Fruit fly (Drosophila melanogaster) whole organism, embryonic: ENCODE measurements around the gene Cyp313a5.

ENCODE experiments used
- ATbp ChIP-seq: fragments of 200-800 bp; sonication (Bioruptor generic); optimal IDR thresholded peaks from 2 replicates; lab custom pipeline; 2017; ENCODE audit warnings: missing biosample characterization, mild to moderate bottlenecking, missing genetic modification characterization, missing genetic modification reagents
- BEAF-32 ChIP-seq: fragments of 200-800 bp; sonication (Bioruptor generic); optimal IDR thresholded peaks from 3 replicates; lab custom pipeline; 2017; ENCODE audit warnings: missing biosample characterization, missing genetic modification characterization, mild to moderate bottlenecking, moderate library complexity, missing genetic modification reagents
- CG10321 ChIP-seq: fragments of 200-800 bp; sonication (Bioruptor generic); IDR thresholded peaks from 2 replicates; pipeline ENCODE4 v1.3.6; 2022; ENCODE audit warnings: missing biosample characterization, missing genetic modification characterization
- CG10543 ChIP-seq: fragments of 200-800 bp; sonication (Bioruptor generic); optimal IDR thresholded peaks from 3 replicates; lab custom pipeline; 2017; ENCODE audit warnings: missing biosample characterization, mild to moderate bottlenecking, missing genetic modification characterization, moderate library complexity
- CG13287 ChIP-seq: fragments of 200-800 bp; sonication (Bioruptor generic); IDR thresholded peaks from 2 replicates; pipeline ENCODE4 v1.3.6; 2022; ENCODE audit warnings: missing biosample characterization, missing genetic modification characterization; ENCODE audit not compliant: partially characterized antibody
- CG15073 ChIP-seq: fragments of 200-800 bp; sonication (Bioruptor generic); optimal IDR thresholded peaks from 2 replicates; lab custom pipeline; 2016; ENCODE audit warnings: missing biosample characterization, missing genetic modification characterization
- CG15479 ChIP-seq: fragments of 200-800 bp; sonication (Bioruptor generic); optimal IDR thresholded peaks from 3 replicates; lab custom pipeline; 2019; ENCODE audit warnings: missing biosample characterization, mild to moderate bottlenecking, missing genetic modification characterization, moderate library complexity
- CG17612 ChIP-seq: fragments of 200-800 bp; sonication (Bioruptor generic); IDR thresholded peaks from 2 replicates; pipeline ENCODE4 v1.3.6; 2022; ENCODE audit warnings: missing biosample characterization, missing genetic modification characterization
- CG2129 ChIP-seq: fragments of 200-800 bp; sonication (Bioruptor generic); IDR thresholded peaks from 2 replicates; pipeline ENCODE4 v1.3.6; 2022; ENCODE audit warnings: missing biosample characterization, missing genetic modification characterization; ENCODE audit not compliant: partially characterized antibody
- CG30020 ChIP-seq: fragments of 200-800 bp; optimal IDR thresholded peaks from 2 replicates; lab custom pipeline; 2019; ENCODE audit warnings: missing biosample characterization, mild to moderate bottlenecking, missing genetic modification characterization, moderate library complexity
- CG31388 ChIP-seq: fragments of 200-800 bp; sonication (Bioruptor generic); optimal IDR thresholded peaks from 2 replicates; lab custom pipeline; 2016; ENCODE audit warnings: missing biosample characterization, missing genetic modification characterization
- CG34224 ChIP-seq: fragments of 200-800 bp; sonication (Bioruptor generic); IDR thresholded peaks from 3 replicates; pipeline ENCODE4 v1.3.6; 2022; ENCODE audit warnings: missing biosample characterization, missing genetic modification characterization; ENCODE audit not compliant: partially characterized antibody
- CG42726 ChIP-seq: fragments of 200-800 bp; sonication (Bioruptor generic); IDR thresholded peaks from 2 replicates; pipeline ENCODE4 v1.3.6; 2022; ENCODE audit warnings: missing biosample characterization, missing genetic modification characterization; ENCODE audit not compliant: partially characterized antibody
- CG4282 ChIP-seq: fragments of 200-800 bp; sonication (Bioruptor generic); optimal IDR thresholded peaks from 2 replicates; lab custom pipeline; 2016; ENCODE audit warnings: missing biosample characterization, missing genetic modification characterization
- CG5180 ChIP-seq: fragments of 200-800 bp; sonication (Bioruptor generic); optimal IDR thresholded peaks from 3 replicates; lab custom pipeline; 2017; ENCODE audit warnings: missing biosample characterization, missing genetic modification characterization, mild to moderate bottlenecking, moderate library complexity, missing genetic modification reagents
- CG6765 ChIP-seq: fragments of 200-800 bp; sonication (Bioruptor generic); optimal IDR thresholded peaks from 3 replicates; lab custom pipeline; 2017; ENCODE audit warnings: missing biosample characterization, mild to moderate bottlenecking, missing genetic modification characterization
- CG7372 ChIP-seq: fragments of 200-800 bp; sonication (Bioruptor generic); IDR thresholded peaks from 2 replicates; pipeline ENCODE4 v1.3.6; 2022; ENCODE audit warnings: missing biosample characterization, missing genetic modification characterization
- CG7963 ChIP-seq: fragments of 200-800 bp; sonication (Bioruptor generic); IDR thresholded peaks from 3 replicates; pipeline ENCODE4 v1.3.6; 2022; ENCODE audit warnings: missing biosample characterization, missing genetic modification characterization; ENCODE audit not compliant: partially characterized antibody
- CG8478 ChIP-seq: fragments of >200 bp; optimal IDR thresholded peaks from 2 replicates; lab custom pipeline; 2018
- CTCF ChIP-seq: fragments of 200-800 bp; sonication (Bioruptor generic); optimal IDR thresholded peaks from 2 replicates; lab custom pipeline; 2017; ENCODE audit warnings: missing biosample characterization, mild to moderate bottlenecking, missing genetic modification characterization, moderate library complexity
- Chrac-16 ChIP-seq: fragments of 200-800 bp; sonication (Bioruptor generic); optimal IDR thresholded peaks from 3 replicates; lab custom pipeline; 2016; ENCODE audit warnings: missing biosample characterization, missing genetic modification characterization
- Dbx ChIP-seq: fragments of 200-800 bp; sonication (Bioruptor generic); IDR thresholded peaks from 3 replicates; pipeline ENCODE4 v1.3.6; 2022; ENCODE audit warnings: missing biosample characterization, missing genetic modification characterization
- HLH4C ChIP-seq: fragments of 200-800 bp; sonication (Bioruptor generic); IDR thresholded peaks from 3 replicates; pipeline ENCODE4 v1.3.6; 2022; ENCODE audit warnings: missing biosample characterization, missing genetic modification characterization; ENCODE audit not compliant: partially characterized antibody
- HmgD ChIP-seq: fragments of 200-800 bp; sonication (Bioruptor generic); optimal IDR thresholded peaks from 3 replicates; lab custom pipeline; 2016; ENCODE audit warnings: missing biosample characterization, missing genetic modification characterization
- HmgZ ChIP-seq: fragments of 200-800 bp; sonication (Bioruptor generic); optimal IDR thresholded peaks from 2 replicates; lab custom pipeline; 2018; ENCODE audit warnings: missing biosample characterization, mild to moderate bottlenecking, missing genetic modification characterization
- Nf-YB ChIP-seq: fragments of 200-800 bp; sonication (Bioruptor generic); optimal IDR thresholded peaks from 3 replicates; lab custom pipeline; 2019; ENCODE audit warnings: missing biosample characterization, mild to moderate bottlenecking, missing genetic modification characterization, moderate library complexity
- NfI ChIP-seq: fragments of 200-800 bp; sonication (Bioruptor generic); optimal IDR thresholded peaks from 3 replicates; lab custom pipeline; 2018; ENCODE audit warnings: missing biosample characterization, mild to moderate bottlenecking, missing genetic modification characterization, moderate library complexity
- Oaz ChIP-seq: fragments of 200-800 bp; sonication (Bioruptor generic); IDR thresholded peaks from 2 replicates; pipeline ENCODE4 v1.3.6; 2022; ENCODE audit warnings: missing biosample characterization, missing genetic modification characterization
- Sox100B ChIP-seq: fragments of 200-800 bp; sonication (Bioruptor generic); optimal IDR thresholded peaks from 3 replicates; lab custom pipeline; 2018; ENCODE audit warnings: missing biosample characterization, mild to moderate bottlenecking, missing genetic modification characterization
- TFAM ChIP-seq: fragments of 200-800 bp; sonication (Bioruptor generic); optimal IDR thresholded peaks from 2 replicates; lab custom pipeline; 2017; ENCODE audit warnings: missing biosample characterization, missing genetic modification characterization, inconsistent platforms
- ase ChIP-seq: fragments of 200-800 bp; sonication (Bioruptor generic); IDR thresholded peaks from 3 replicates; pipeline ENCODE4 v1.3.6; 2022; ENCODE audit warnings: missing biosample characterization, missing genetic modification characterization
- ato ChIP-seq: fragments of 200-800 bp; sonication (Bioruptor generic); IDR thresholded peaks from 2 replicates; pipeline ENCODE4 v1.3.6; 2022; ENCODE audit warnings: missing biosample characterization, missing genetic modification characterization; ENCODE audit not compliant: partially characterized antibody
- chm ChIP-seq: fragments of 200-800 bp; sonication (Bioruptor generic); IDR thresholded peaks from 2 replicates; pipeline ENCODE4 v1.3.6; 2022; ENCODE audit warnings: missing biosample characterization, missing genetic modification characterization
- croc ChIP-seq: fragments of 200-800 bp; sonication (Bioruptor generic); conservative IDR thresholded peaks from 3 replicates; pipeline ENCODE4 v1.3.6; 2022; ENCODE audit warnings: missing biosample characterization, missing genetic modification characterization
- dati ChIP-seq: fragments of 200-800 bp; sonication (Bioruptor generic); IDR thresholded peaks from 2 replicates; pipeline ENCODE4 v1.3.6; 2022; ENCODE audit warnings: missing biosample characterization, missing genetic modification characterization
- dmrt99B ChIP-seq: fragments of 200-800 bp; sonication (Bioruptor generic); optimal IDR thresholded peaks from 2 replicates; lab custom pipeline; 2018; ENCODE audit warnings: missing biosample characterization, mild to moderate bottlenecking, missing genetic modification characterization, moderate library complexity
- emc ChIP-seq: fragments of 200-800 bp; sonication (Bioruptor generic); optimal IDR thresholded peaks from 2 replicates; lab custom pipeline; 2016; ENCODE audit warnings: missing biosample characterization, missing genetic modification characterization
- esg ChIP-seq: fragments of 200-800 bp; sonication (Bioruptor generic); conservative IDR thresholded peaks from 2 replicates; pipeline ENCODE4 v1.3.6; 2022; ENCODE audit warnings: missing biosample characterization, missing genetic modification characterization
- ham ChIP-seq: fragments of 200-800 bp; sonication (Bioruptor generic); IDR thresholded peaks from 2 replicates; pipeline ENCODE4 v1.3.6; 2022; ENCODE audit warnings: missing biosample characterization, missing genetic modification characterization
- hbn ChIP-seq: fragments of 200-800 bp; sonication (Bioruptor generic); IDR thresholded peaks from 2 replicates; pipeline ENCODE4 v1.3.6; 2022; ENCODE audit warnings: missing biosample characterization, missing genetic modification characterization; ENCODE audit not compliant: partially characterized antibody
- jing ChIP-seq: fragments of 200-800 bp; sonication (Bioruptor generic); optimal IDR thresholded peaks from 2 replicates; lab custom pipeline; 2018; ENCODE audit warnings: missing biosample characterization, mild to moderate bottlenecking, missing genetic modification characterization
- mirr ChIP-seq: fragments of 200-800 bp; sonication (Bioruptor generic); optimal IDR thresholded peaks from 3 replicates; lab custom pipeline; 2018; ENCODE audit warnings: missing biosample characterization, mild to moderate bottlenecking, missing genetic modification characterization
- pho ChIP-seq: fragments of 200-800 bp; sonication (Bioruptor generic); optimal IDR thresholded peaks from 2 replicates; lab custom pipeline; 2016; ENCODE audit warnings: missing biosample characterization, missing genetic modification characterization
- sens ChIP-seq: fragments of 200-800 bp; sonication (Bioruptor generic); peaks from one replicate; lab custom pipeline; 2016; ENCODE audit warnings: missing biosample characterization, missing genetic modification characterization
- sens-2 ChIP-seq: fragments of 200-800 bp; sonication (Bioruptor generic); IDR thresholded peaks from 2 replicates; pipeline ENCODE4 v1.3.6; 2022; ENCODE audit warnings: missing biosample characterization, missing genetic modification characterization
- sob ChIP-seq: fragments of 200-800 bp; sonication (Bioruptor generic); IDR thresholded peaks from 2 replicates; pipeline ENCODE4 v1.3.6; 2022; ENCODE audit warnings: missing biosample characterization, missing genetic modification characterization
- sug ChIP-seq: fragments of 200-800 bp; optimal IDR thresholded peaks from 2 replicates; lab custom pipeline; 2019; ENCODE audit warnings: missing biosample characterization, mild to moderate bottlenecking, missing genetic modification characterization, moderate library complexity
- vvl ChIP-seq: fragments of 200-800 bp; sonication (Bioruptor generic); IDR thresholded peaks from 2 replicates; pipeline ENCODE4 v1.3.6; 2022; ENCODE audit warnings: missing biosample characterization, missing genetic modification characterization
- zen ChIP-seq: fragments of 200-800 bp; sonication (Bioruptor generic); optimal IDR thresholded peaks from 3 replicates; lab custom pipeline; 2018; ENCODE audit warnings: missing biosample characterization, mild to moderate bottlenecking, missing genetic modification characterization, moderate library complexity
- zen2 ChIP-seq: fragments of 200-800 bp; sonication (Bioruptor generic); IDR thresholded peaks from 3 replicates; pipeline ENCODE4 v1.3.6; 2022; ENCODE audit warnings: missing biosample characterization, missing genetic modification characterization; ENCODE audit not compliant: partially characterized antibody

The Cyp313a5 gene

DNA sequence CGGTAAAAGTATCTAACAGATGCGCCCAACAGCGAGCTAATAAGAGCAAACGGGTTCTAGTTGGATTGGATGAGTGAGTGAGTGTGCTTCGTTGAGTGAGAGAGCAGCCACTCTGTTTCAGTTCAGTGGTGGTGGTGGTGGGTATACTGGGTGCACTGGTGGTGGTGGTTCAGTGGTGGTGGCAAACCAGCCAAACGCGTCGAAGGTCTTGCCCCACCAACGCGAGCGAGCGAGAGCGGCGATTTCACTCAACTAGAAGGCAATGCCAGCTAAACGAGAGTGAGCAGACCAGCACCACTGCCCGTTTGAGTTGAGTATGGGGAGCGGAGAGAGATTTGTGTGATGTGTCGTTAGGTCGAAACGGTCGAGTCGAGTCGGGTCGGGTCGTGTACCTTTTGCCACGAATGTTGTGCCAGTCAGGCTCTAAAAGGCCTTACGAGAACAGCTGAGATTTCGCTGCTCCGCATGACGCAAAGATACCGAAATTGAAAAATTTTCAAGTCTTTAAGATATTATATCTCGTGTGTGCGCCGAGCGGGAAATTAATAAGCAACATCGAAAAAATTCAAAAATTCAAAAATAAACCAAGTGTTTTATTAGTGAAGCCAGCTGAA is 46.4 kb upstream of the Cyp313a5 start (continued):
- TF ChIP-seq HmgD: peak; percentile 37
- no peak for TF ChIP-seq CG7372 (GFP tag; lab: Robert Waterston, UW)
- TF ChIP-seq CG15479 (GFP tag; lab: Kevin White, UChicago): peak; percentile 3
- peak; percentile 70 for TF ChIP-seq vvl
- no peak for TF ChIP-seq pho (GFP tag; lab: Kevin White, UChicago)
- peak; percentile 65; the same call in 2 of the 3 replicates for TF ChIP-seq HLH4C (GFP tag; lab: Robert Waterston, UW)
- TF ChIP-seq CTCF: peak; percentile 54
- no peak for TF ChIP-seq NfI
- no peak for TF ChIP-seq CG31388 (GFP tag; lab: Kevin White, UChicago)
- no peak for TF ChIP-seq CG2129
- no peak for TF ChIP-seq zen (tag; lab: Kevin White, UChicago)
- TF ChIP-seq TFAM (GFP tag; lab: Kevin White, UChicago): no peak
- peak; percentile 44; the same call in 1 of the 2 replicates for TF ChIP-seq hbn
- peak; percentile 99 for TF ChIP-seq Nf-YB
- no peak for TF ChIP-seq CG17612
- peak; percentile 55 for TF ChIP-seq sug
- peak; percentile 12 for TF ChIP-seq mirr (GFP tag; lab: Kevin White, UChicago)
- TF ChIP-seq CG7963 (GFP tag; lab: Robert Waterston, UW): peak; percentile 52; the same call in 2 of the 3 replicates
- no peak for TF ChIP-seq CG4282 (GFP tag; lab: Kevin White, UChicago)
- no peak; the same call in 2 of the 3 replicates for TF ChIP-seq CG34224 (GFP tag; lab: Robert Waterston, UW)
- no peak for TF ChIP-seq emc (GFP tag; lab: Kevin White, UChicago)
- TF ChIP-seq zen2 (GFP tag; lab: Robert Waterston, UW): peak; percentile 46; the same call in 1 of the 3 replicates
- TF ChIP-seq Sox100B (GFP tag; lab: Kevin White, UChicago): no peak
- TF ChIP-seq CG8478 (lab: Kevin White, UChicago): peak; percentile 96
- no peak for TF ChIP-seq BEAF-32 (GFP tag; lab: Kevin White, UChicago)
- TF ChIP-seq CG13287 (GFP tag; lab: Robert Waterston, UW): peak; percentile 68; the same call in 1 of the 2 replicates
- peak; percentile 6 for TF ChIP-seq CG10543
- no peak for TF ChIP-seq esg (GFP tag; lab: Robert Waterston, UW)
- TF ChIP-seq CG5180 (GFP tag; lab: Kevin White, UChicago): peak; percentile 67
- no peak for TF ChIP-seq CG15073 (GFP tag; lab: Kevin White, UChicago)
- TF ChIP-seq dmrt99B (tag; lab: Kevin White, UChicago): no peak
- TF ChIP-seq CG42726: peak; percentile 76
- peak; percentile 59 for TF ChIP-seq sens (GFP tag; lab: Kevin White, UChicago)
- no peak for TF ChIP-seq sens-2 (GFP tag; lab: Robert Waterston, UW)
- no peak for TF ChIP-seq Chrac-16 (GFP tag; lab: Kevin White, UChicago)
- TF ChIP-seq HmgZ (tag; lab: Kevin White, UChicago): peak; percentile 14
- peak; percentile 65 for TF ChIP-seq ato
- TF ChIP-seq CG10321 (GFP tag; lab: Robert Waterston, UW): peak; percentile 96
- TF ChIP-seq sob (GFP tag; lab: Robert Waterston, UW): peak; percentile 42; the same call in 1 of the 2 replicates
- TF ChIP-seq CG30020 (tag; lab: Kevin White, UChicago): no peak
- peak; percentile 34; the same call in 1 of the 3 replicates for TF ChIP-seq Dbx (GFP tag; lab: Robert Waterston, UW)
- TF ChIP-seq dati (GFP tag; lab: Robert Waterston, UW): no peak
- TF ChIP-seq ATbp: no peak
- peak; percentile 42 for TF ChIP-seq jing (GFP tag; lab: Kevin White, UChicago)
- no peak for TF ChIP-seq ase (GFP tag; lab: Robert Waterston, UW)
- no peak for TF ChIP-seq croc (GFP tag; lab: Robert Waterston, UW)
- no peak for TF ChIP-seq ham (GFP tag; lab: Robert Waterston, UW)
- TF ChIP-seq chm: peak; percentile 41; the same call in 1 of the 2 replicates
- TF ChIP-seq CG6765: no peak
- TF ChIP-seq Oaz: no peak
